Worm (Caenorhabditis elegans) whole organism, midembryonic: Measurements from ENCODE around the gene F59G1.8.

ENCODE experiments used
- T22C8.4 ChIP-seq: fragments of 200-800 bp; sonication (Bioruptor generic); IDR thresholded peaks from 2 replicates; pipeline ENCODE4 v1.3.6; 2022; ENCODE audit warnings: missing genetic modification characterization, missing compliant biosample characterization
- cog-1 ChIP-seq: sonication (generic microtip); optimal IDR thresholded peaks from 2 replicates; lab custom pipeline; 2016; ENCODE audit warnings: missing genetic modification characterization, missing compliant biosample characterization
- flt-1 ChIP-seq: fragments of 200-800 bp; sonication (Bioruptor generic); IDR thresholded peaks from 2 replicates; pipeline ENCODE4 v1.3.6; 2022; ENCODE audit warnings: missing genetic modification characterization, missing compliant biosample characterization
- klf-2 ChIP-seq: fragments of 200-800 bp; sonication (Bioruptor generic); conservative IDR thresholded peaks from 2 replicates; pipeline ENCODE4 v1.3.6; 2022; ENCODE audit warnings: missing genetic modification reagents, missing genetic modification characterization, missing compliant biosample characterization
- med-1 ChIP-seq: sonication (generic microtip); optimal IDR thresholded peaks from 2 replicates; lab custom pipeline; 2017; ENCODE audit warnings: missing genetic modification characterization, mild to moderate bottlenecking, missing compliant biosample characterization, antibody characterized with exemption, missing genetic modification reagents; ENCODE audit not compliant: insufficient read depth
- ref-1 ChIP-seq: fragments of 200-800 bp; sonication (Bioruptor generic); conservative IDR thresholded peaks from 2 replicates; pipeline ENCODE4 v1.3.6; 2022; ENCODE audit warnings: missing genetic modification reagents, missing genetic modification characterization, missing compliant biosample characterization
- tab-1 ChIP-seq: fragments of 200-800 bp; sonication (Bioruptor generic); IDR thresholded peaks from 2 replicates; pipeline ENCODE4 v1.3.6; 2022; ENCODE audit warnings: missing genetic modification characterization, missing compliant biosample characterization
- ztf-23 ChIP-seq: fragments of 200-800 bp; sonication (Bioruptor generic); IDR thresholded peaks from 2 replicates; pipeline ENCODE4 v1.3.6; 2022; ENCODE audit warnings: missing genetic modification reagents, missing genetic modification characterization, missing compliant biosample characterization
- ztf-29 ChIP-seq: fragments of 200-800 bp; sonication (Bioruptor generic); IDR thresholded peaks from 2 replicates; pipeline ENCODE4 v1.3.6; 2022; ENCODE audit warnings: missing genetic modification reagents, missing genetic modification characterization, missing compliant biosample characterization

ce11 chrII:5917010-5917472 is 10.7 kb downstream of the F59G1.8 start, which contains the start of gene frh-1:
- TF ChIP-seq tab-1 (GFP tag; lab: Robert Waterston, UW) (no peak), flt-1 (GFP tag; lab: Robert Waterston, UW) (no peak), cog-1 (tag; lab: Kevin White, UChicago) (no peak), ztf-29 (GFP tag; lab: Robert Waterston, UW) (no peak), med-1 (GFP tag; lab: Kevin White, UChicago) (no peak), T22C8.4 (no peak), ztf-23 (GFP tag; lab: Robert Waterston, UW) (no peak), ref-1 (no peak), klf-2 (no peak)
